Fruit fly (Drosophila melanogaster) whole organism, prepupa: Measurements from ENCODE around the gene simj.

Source experiments
- Blimp-1 ChIP-seq: fragments of 200-800 bp; sonication (Bioruptor generic); optimal IDR thresholded peaks from 3 replicates; lab custom pipeline; 2017; ENCODE audit warnings: missing biosample characterization, missing genetic modification characterization, mild to moderate bottlenecking, moderate library complexity, missing genetic modification reagents
- CG10669 ChIP-seq: fragments of 200-800 bp; sonication (Bioruptor generic); optimal IDR thresholded peaks from 3 replicates; lab custom pipeline; 2018; ENCODE audit warnings: missing biosample characterization, mild to moderate bottlenecking, missing genetic modification characterization, moderate library complexity
- CG11902 ChIP-seq: fragments of 200-800 bp; sonication (Bioruptor generic); optimal IDR thresholded peaks from 3 replicates; lab custom pipeline; 2016; ENCODE audit warnings: missing biosample characterization, missing genetic modification characterization
- CG15336 ChIP-seq: fragments of 200-800 bp; sonication (Bioruptor generic); IDR thresholded peaks from 2 replicates; pipeline ENCODE4 v1.3.6; 2022; ENCODE audit warnings: missing biosample characterization, missing genetic modification characterization
- CG1621 ChIP-seq: fragments of 200-800 bp; sonication (Bioruptor generic); optimal IDR thresholded peaks from 3 replicates; lab custom pipeline; 2018; ENCODE audit warnings: missing biosample characterization, mild to moderate bottlenecking, missing genetic modification characterization
- CG16779 ChIP-seq: fragments of 200-800 bp; sonication (Bioruptor generic); optimal IDR thresholded peaks from 3 replicates; lab custom pipeline; 2017; ENCODE audit warnings: missing biosample characterization, mild to moderate bottlenecking, missing genetic modification characterization
- CG3032 ChIP-seq: fragments of 200-800 bp; optimal IDR thresholded peaks from 2 replicates; lab custom pipeline; 2019; ENCODE audit warnings: missing biosample characterization, mild to moderate bottlenecking, missing genetic modification characterization, moderate library complexity
- CG31627 ChIP-seq: fragments of 200-800 bp; sonication (Bioruptor generic); optimal IDR thresholded peaks from 3 replicates; lab custom pipeline; 2016; ENCODE audit warnings: missing biosample characterization, missing genetic modification characterization
- CG32006 ChIP-seq: fragments of 200-800 bp; sonication (Bioruptor generic); optimal IDR thresholded peaks from 3 replicates; lab custom pipeline; 2017; ENCODE audit warnings: missing biosample characterization, mild to moderate bottlenecking, missing genetic modification characterization
- CG3919 ChIP-seq: fragments of 200-800 bp; sonication (Bioruptor generic); optimal IDR thresholded peaks from 3 replicates; lab custom pipeline; 2016; ENCODE audit warnings: missing biosample characterization, missing genetic modification characterization
- CG4318 ChIP-seq: fragments of 200-800 bp; sonication (Bioruptor generic); optimal IDR thresholded peaks from 3 replicates; lab custom pipeline; 2017; ENCODE audit warnings: missing biosample characterization, mild to moderate bottlenecking, missing genetic modification characterization
- CG6163 ChIP-seq: fragments of 200-800 bp; sonication (Bioruptor generic); IDR thresholded peaks from 3 replicates; pipeline ENCODE4 v1.3.6; 2022; ENCODE audit warnings: missing biosample characterization, missing genetic modification characterization
- CG6792 ChIP-seq: fragments of 200-800 bp; sonication (Bioruptor generic); optimal IDR thresholded peaks from 3 replicates; lab custom pipeline; 2016; ENCODE audit warnings: missing biosample characterization, missing genetic modification characterization
- CG6808 ChIP-seq: fragments of 200-800 bp; sonication (Bioruptor generic); optimal IDR thresholded peaks from 3 replicates; lab custom pipeline; 2017; ENCODE audit warnings: missing biosample characterization, missing genetic modification characterization, mild to moderate bottlenecking, moderate library complexity, missing genetic modification reagents
- CG6854 ChIP-seq: fragments of 200-800 bp; sonication (Bioruptor generic); optimal IDR thresholded peaks from 2 replicates; lab custom pipeline; 2017; ENCODE audit warnings: missing biosample characterization, mild to moderate bottlenecking, missing genetic modification characterization
- CG7368 ChIP-seq: fragments of 200-800 bp; sonication (Bioruptor generic); optimal IDR thresholded peaks from 3 replicates; lab custom pipeline; 2016; ENCODE audit warnings: missing biosample characterization, missing genetic modification characterization
- CG8119 ChIP-seq: fragments of 200-800 bp; sonication (Bioruptor generic); IDR thresholded peaks from 3 replicates; pipeline ENCODE4 v1.3.6; 2022; ENCODE audit warnings: missing biosample characterization, missing genetic modification characterization
- CG8632 ChIP-seq: fragments of 200-800 bp; sonication (Bioruptor generic); optimal IDR thresholded peaks from 3 replicates; lab custom pipeline; 2016; ENCODE audit warnings: missing biosample characterization, missing genetic modification characterization
- CG9139 ChIP-seq: fragments of 200-800 bp; sonication (Bioruptor generic); optimal IDR thresholded peaks from 3 replicates; lab custom pipeline; 2017; ENCODE audit warnings: missing biosample characterization, mild to moderate bottlenecking, missing genetic modification characterization
- Eip75B ChIP-seq: fragments of 200-800 bp; sonication (Bioruptor generic); optimal IDR thresholded peaks from 3 replicates; lab custom pipeline; 2016; ENCODE audit warnings: missing biosample characterization, missing genetic modification characterization
- Eip78C ChIP-seq: fragments of 200-800 bp; sonication (Bioruptor generic); peaks from one replicate; lab custom pipeline; 2016; ENCODE audit warnings: missing biosample characterization, missing genetic modification characterization
- Eip93F ChIP-seq: fragments of 200-800 bp; sonication (Bioruptor generic); optimal IDR thresholded peaks from 2 replicates; lab custom pipeline; 2016; ENCODE audit warnings: missing biosample characterization, mild to moderate bottlenecking, missing genetic modification characterization
- Ets21C ChIP-seq: fragments of 200-800 bp; sonication (Bioruptor generic); optimal IDR thresholded peaks from 3 replicates; lab custom pipeline; 2016; ENCODE audit warnings: missing biosample characterization, missing genetic modification characterization
- Gug ChIP-seq: fragments of 200-800 bp; sonication (Bioruptor generic); IDR thresholded peaks from 2 replicates; pipeline ENCODE4 v1.3.6; 2022; ENCODE audit warnings: missing biosample characterization, missing genetic modification characterization
- Hr38 ChIP-seq: sonication (Bioruptor generic); optimal IDR thresholded peaks from 2 replicates; lab custom pipeline; 2016; ENCODE audit warnings: missing biosample characterization, missing genetic modification characterization
- Hr39 ChIP-seq: fragments of 200-800 bp; sonication (Bioruptor generic); optimal IDR thresholded peaks from 2 replicates; lab custom pipeline; 2016; ENCODE audit warnings: missing biosample characterization, missing genetic modification characterization
- Hr4 ChIP-seq: fragments of 200-800 bp; sonication (Bioruptor generic); optimal IDR thresholded peaks from 3 replicates; lab custom pipeline; 2016; ENCODE audit warnings: missing biosample characterization, missing genetic modification characterization
- Met ChIP-seq: fragments of 200-800 bp; sonication (Bioruptor generic); optimal IDR thresholded peaks from 3 replicates; lab custom pipeline; 2016; ENCODE audit warnings: missing biosample characterization, missing genetic modification characterization
- OdsH ChIP-seq: fragments of 200-800 bp; sonication (Bioruptor generic); optimal IDR thresholded peaks from 3 replicates; lab custom pipeline; 2016; ENCODE audit warnings: missing biosample characterization, missing genetic modification characterization
- Smox ChIP-seq: fragments of 200-800 bp; sonication (Bioruptor generic); optimal IDR thresholded peaks from 3 replicates; lab custom pipeline; 2016; ENCODE audit warnings: missing biosample characterization, missing genetic modification characterization
- Sox102F ChIP-seq: fragments of 200-800 bp; sonication (Bioruptor generic); optimal IDR thresholded peaks from 2 replicates; lab custom pipeline; 2016; ENCODE audit warnings: missing biosample characterization, mild to moderate bottlenecking, missing genetic modification characterization
- Sox14 ChIP-seq: fragments of 200-800 bp; sonication (Bioruptor generic); optimal IDR thresholded peaks from 3 replicates; lab custom pipeline; 2016; ENCODE audit warnings: missing biosample characterization, missing genetic modification characterization
- Sox15 ChIP-seq: fragments of 200-800 bp; sonication (Bioruptor generic); optimal IDR thresholded peaks from 3 replicates; lab custom pipeline; 2016; ENCODE audit warnings: missing biosample characterization, missing genetic modification characterization
- achi ChIP-seq: fragments of 200-800 bp; sonication (Bioruptor generic); optimal IDR thresholded peaks from 3 replicates; lab custom pipeline; 2016; ENCODE audit warnings: missing biosample characterization, missing genetic modification characterization
- acj6 ChIP-seq: fragments of 200-800 bp; sonication (Bioruptor generic); optimal IDR thresholded peaks from 3 replicates; lab custom pipeline; 2016; ENCODE audit warnings: missing biosample characterization, missing genetic modification characterization
- cyc ChIP-seq: fragments of 200-800 bp; sonication (Bioruptor generic); optimal IDR thresholded peaks from 3 replicates; lab custom pipeline; 2016; ENCODE audit warnings: missing biosample characterization, missing genetic modification characterization
- dac ChIP-seq: fragments of 200-800 bp; sonication (Bioruptor generic); optimal IDR thresholded peaks from 2 replicates; lab custom pipeline; 2017; ENCODE audit warnings: missing biosample characterization, mild to moderate bottlenecking, missing genetic modification characterization
- dsx ChIP-seq: fragments of 200-800 bp; optimal IDR thresholded peaks from 3 replicates; lab custom pipeline; 2019; ENCODE audit warnings: missing biosample characterization, mild to moderate bottlenecking, missing genetic modification characterization, moderate library complexity; ENCODE audit not compliant: poor library complexity, severe bottlenecking
- eg ChIP-seq: fragments of 200-800 bp; sonication (Bioruptor generic); IDR thresholded peaks from 3 replicates; pipeline ENCODE4 v1.3.6; 2022; ENCODE audit warnings: missing biosample characterization, missing genetic modification characterization
- esn ChIP-seq: fragments of 200-800 bp; sonication (Bioruptor generic); optimal IDR thresholded peaks from 2 replicates; lab custom pipeline; 2016; ENCODE audit warnings: missing biosample characterization, mild to moderate bottlenecking, missing genetic modification characterization, moderate library complexity
- fd59A ChIP-seq: fragments of 200-800 bp; sonication (Bioruptor generic); optimal IDR thresholded peaks from 2 replicates; lab custom pipeline; 2017; ENCODE audit warnings: missing biosample characterization, mild to moderate bottlenecking, missing genetic modification characterization, missing genetic modification reagents
- fkh ChIP-seq: fragments of 200-800 bp; sonication (Bioruptor generic); optimal IDR thresholded peaks from 3 replicates; lab custom pipeline; 2017; ENCODE audit warnings: missing biosample characterization, mild to moderate bottlenecking, missing genetic modification characterization, moderate library complexity
- net ChIP-seq: fragments of 200-800 bp; sonication (Bioruptor generic); optimal IDR thresholded peaks from 3 replicates; lab custom pipeline; 2016; ENCODE audit warnings: missing biosample characterization, missing genetic modification characterization
- pdm3 ChIP-seq: fragments of 200-800 bp; sonication (Bioruptor generic); optimal IDR thresholded peaks from 3 replicates; lab custom pipeline; 2016; ENCODE audit warnings: missing biosample characterization, missing genetic modification characterization
- salr ChIP-seq, 2 experiments: fragments of 200-800 bp; sonication (Bioruptor generic); optimal IDR thresholded peaks; 3 replicates each; lab custom pipeline; 2016 to 2018; ENCODE audit warnings: missing biosample characterization in 2 of 2, missing genetic modification characterization in 2 of 2, mild to moderate bottlenecking in 1 of 2
- spab ChIP-seq: fragments of 200-800 bp; sonication (Bioruptor generic); optimal IDR thresholded peaks from 2 replicates; lab custom pipeline; 2017; ENCODE audit warnings: missing biosample characterization, mild to moderate bottlenecking, missing genetic modification characterization, missing genetic modification reagents
- ss ChIP-seq, 2 experiments: fragments of 200-800 bp; sonication (Bioruptor generic); optimal IDR thresholded peaks; 2 replicates in 1 of 2; 3 replicates in 1 of 2; lab custom pipeline; 2017 to 2018; ENCODE audit warnings: mild to moderate bottlenecking in 2 of 2, missing biosample characterization in 2 of 2, missing genetic modification characterization in 2 of 2, moderate library complexity in 1 of 2
- topi ChIP-seq: fragments of 200-800 bp; sonication (Bioruptor generic); optimal IDR thresholded peaks from 3 replicates; lab custom pipeline; 2016; ENCODE audit warnings: missing biosample characterization, missing genetic modification characterization

simj gene

DNA sequence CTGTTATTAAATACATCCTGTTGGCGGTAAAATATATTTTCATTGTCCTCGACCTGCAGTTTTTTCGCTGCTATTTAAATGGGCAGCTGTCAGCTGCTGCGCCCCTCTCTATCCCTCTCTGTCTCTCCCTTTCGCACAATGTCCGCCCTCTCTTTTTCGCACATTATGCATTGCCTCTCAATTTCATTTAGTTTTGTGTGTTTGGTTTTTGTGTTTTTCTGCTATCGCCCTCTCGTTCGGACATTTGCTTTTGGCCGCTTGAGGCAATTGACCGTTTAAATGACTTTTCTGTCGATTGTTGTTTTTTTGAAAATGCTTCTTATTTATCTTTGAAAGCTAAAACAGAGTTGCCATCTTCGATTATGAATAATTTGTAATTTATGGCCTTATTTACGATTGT, 10.4 kb downstream of the simj start:
- no peak for TF ChIP-seq Sox14 (GFP tag; lab: Kevin White, UChicago)

DNA sequence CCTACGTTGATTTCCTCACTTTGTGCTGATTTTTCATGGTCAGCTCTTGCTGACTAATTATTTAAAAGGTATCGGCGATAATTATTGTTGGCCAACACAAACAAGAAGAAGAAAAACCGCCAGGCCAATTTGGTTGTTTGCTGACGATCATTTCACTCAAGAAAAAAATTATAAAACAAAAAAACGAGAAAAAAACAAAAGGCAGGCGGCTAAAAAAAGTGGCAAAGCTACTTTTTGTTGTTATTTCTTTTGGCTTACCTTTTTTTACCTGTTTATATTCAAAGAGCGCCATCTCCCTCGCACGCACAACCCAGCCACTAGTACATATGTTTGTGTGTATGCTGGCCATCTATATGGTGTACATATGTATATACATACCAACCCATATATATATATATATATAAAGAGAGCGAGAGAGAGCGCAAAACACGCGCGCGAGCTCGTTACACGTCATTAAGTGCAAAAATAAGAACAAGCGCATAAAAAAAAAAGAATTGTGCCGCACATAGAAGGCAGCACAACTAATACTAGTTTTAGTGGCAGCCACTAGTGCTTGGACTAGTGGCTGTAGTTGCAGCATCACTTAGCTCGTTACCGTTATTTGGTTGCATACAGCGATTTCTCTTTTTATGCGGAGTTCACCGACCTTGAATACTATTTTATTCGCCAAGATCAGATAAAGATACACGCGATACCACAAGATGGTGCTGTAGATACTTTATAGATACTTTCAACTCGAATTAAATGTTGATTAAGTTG, 11.3 kb downstream of the simj start:
- TF ChIP-seq topi (GFP tag; lab: Kevin White, UChicago) (peak; percentile 11), CG31627 (GFP tag; lab: Kevin White, UChicago) (no peak), Eip78C (peak; percentile 76), Smox (GFP tag; lab: Kevin White, UChicago) (peak; percentile 2), pdm3 (GFP tag; lab: Kevin White, UChicago) (peak; percentile 19), CG6854 (GFP tag; lab: Kevin White, UChicago) (peak; percentile 79), CG6792 (GFP tag; lab: Kevin White, UChicago) (peak; percentile 17), esn (GFP tag; lab: Kevin White, UChicago) (peak; percentile 23), Hr39 (GFP tag; lab: Kevin White, UChicago) (no peak), Met (peak; percentile 52), Sox15 (GFP tag; lab: Kevin White, UChicago) (no peak), CG8632 (GFP tag; lab: Kevin White, UChicago) (peak; percentile 40), dsx (GFP tag; lab: Kevin White, UChicago) (peak; percentile 68), ss (GFP tag; optimal IDR thresholded peaks at IDR 0.05; lab: Kevin White, UChicago) (peak; percentile 92 to 94), acj6 (GFP tag; lab: Kevin White, UChicago) (peak; percentile 26), spab (GFP tag; lab: Kevin White, UChicago) (peak; percentile 74), CG6808 (GFP tag; lab: Kevin White, UChicago) (peak; percentile 86), CG4318 (GFP tag; lab: Kevin White, UChicago) (no peak), Sox14 (GFP tag; lab: Kevin White, UChicago) (no peak), OdsH (GFP tag; lab: Kevin White, UChicago) (peak; percentile 31), salr (GFP tag; optimal IDR thresholded peaks at IDR 0.05; lab: Kevin White, UChicago) (peak in 1 of 2 experiments; percentile 42), net (GFP tag; lab: Kevin White, UChicago) (peak; percentile 59), cyc (GFP tag; lab: Kevin White, UChicago) (no peak), Eip75B (GFP tag; lab: Kevin White, UChicago) (peak; percentile 24), CG1621 (peak; percentile 51), CG6163 (GFP tag; lab: Robert Waterston, UW) (peak; percentile 87), Hr38 (GFP tag; lab: Kevin White, UChicago) (no peak), CG3032 (tag; lab: Kevin White, UChicago) (peak; percentile 67), dac (GFP tag; lab: Kevin White, UChicago) (no peak), CG9139 (GFP tag; lab: Kevin White, UChicago) (peak; percentile 90), CG8119 (GFP tag; lab: Robert Waterston, UW) (peak; percentile 88), Ets21C (no peak), Blimp-1 (GFP tag; lab: Kevin White, UChicago) (peak; percentile 26), CG11902 (GFP tag; lab: Kevin White, UChicago) (no peak), fd59A (GFP tag; lab: Kevin White, UChicago) (peak; percentile 1), fkh (GFP tag; lab: Kevin White, UChicago) (peak; percentile 30), CG32006 (GFP tag; lab: Kevin White, UChicago) (peak; percentile 41), achi (GFP tag; lab: Kevin White, UChicago) (peak; percentile 26), Eip93F (GFP tag; lab: Kevin White, UChicago) (peak; percentile 71), eg (peak; percentile 90), CG3919 (GFP tag; lab: Kevin White, UChicago) (peak; percentile 48), CG15336 (GFP tag; lab: Robert Waterston, UW) (peak; percentile 73), CG7368 (GFP tag; lab: Kevin White, UChicago) (peak; percentile 24), Gug (no peak), CG10669 (peak; percentile 66), Hr4 (peak; percentile 33), CG16779 (tag; lab: Kevin White, UChicago) (peak; percentile 76), Sox102F (GFP tag; lab: Kevin White, UChicago) (peak; percentile 47)
